Fruit fly (Drosophila melanogaster) Kc167 (cell line): ENCODE results near the gene CG9150.

ENCODE experiments used
- Myc ChIP-seq: fragments of >200 bp; optimal IDR thresholded peaks from 2 replicates; lab custom pipeline; 2017; ENCODE audit warnings: missing external identifiers
- Sin3A ChIP-seq: fragments of >200 bp; optimal IDR thresholded peaks from 2 replicates; lab custom pipeline; 2018; ENCODE audit warnings: missing external identifiers
- h ChIP-seq: fragments of >200 bp; optimal IDR thresholded peaks from 3 replicates; lab custom pipeline; 2018; ENCODE audit warnings: missing external identifiers
- insv ChIP-seq: fragments of >200 bp; optimal IDR thresholded peaks from 3 replicates; lab custom pipeline; 2018; ENCODE audit warnings: missing external identifiers
- psq ChIP-seq: fragments of >200 bp; optimal IDR thresholded peaks from 2 replicates; lab custom pipeline; 2017; ENCODE audit warnings: missing external identifiers
- ttk ChIP-seq: sonication (Bioruptor generic); optimal IDR thresholded peaks from 2 replicates; lab custom pipeline; 2017; ENCODE audit warnings: missing external identifiers

DNA sequence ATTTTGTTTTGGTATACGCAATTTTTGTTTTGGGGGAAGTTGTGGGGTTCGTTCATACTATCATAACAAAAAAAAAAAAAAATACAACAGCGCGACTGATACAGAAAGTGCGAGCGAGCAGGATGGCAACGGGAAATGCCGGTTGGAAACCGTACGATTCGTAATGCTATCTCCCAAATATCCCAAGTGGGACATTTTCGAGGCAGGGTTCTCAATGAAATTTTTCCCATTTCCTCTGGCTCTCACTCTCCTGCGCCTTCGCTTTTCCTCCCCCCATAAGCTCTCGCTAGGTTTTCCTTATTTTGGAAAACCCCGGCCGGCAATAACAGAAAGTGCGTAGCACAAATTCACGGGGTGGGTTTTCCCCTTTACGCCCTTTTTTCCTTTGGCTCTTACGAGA, 23.9 kb upstream of the CG9150 start:
- TF ChIP-seq Myc (lab: Kevin White, UChicago) (no peak), psq (lab: Kevin White, UChicago) (no peak), Sin3A (lab: Kevin White, UChicago) (no peak), h (lab: Kevin White, UChicago) (no peak), insv (lab: Kevin White, UChicago) (no peak), ttk (lab: Kevin White, UChicago) (no peak)
